Worm (Caenorhabditis elegans): ENCODE data around the gene htrl-1.

ce11 chrV:11486680-11487079 lies 9.5 kb downstream of the htrl-1 start, which contains the start of gene T11F9.10:
- no peak for TF ChIP-seq med-1 (GFP tag; optimal IDR thresholded peaks at IDR 0.05; ENCODE audit: insufficient read depth)
- TF ChIP-seq flt-1 (GFP tag; IDR thresholded peaks at IDR 0.05) = no peak
- TF ChIP-seq T22C8.4 (GFP tag; IDR thresholded peaks at IDR 0.05) = no peak
- no peak for TF ChIP-seq cog-1 (tag; optimal IDR thresholded peaks at IDR 0.05)
